Worm (Caenorhabditis elegans): ENCODE measurements around the gene srj-8.

ce11 chrV:3275033-3275432 lies 27.4 kb downstream of the srj-8 start, which contains the start of gene T28A11.3:
- no peak for TF ChIP-seq nhr-25 (tag; optimal IDR thresholded peaks at IDR 0.05; ENCODE audit: borderline replicate concordance, insufficient read depth)
- TF ChIP-seq egl-27 (tag; optimal IDR thresholded peaks at IDR 0.05): no peak
- TF ChIP-seq nhr-6 (tag; optimal IDR thresholded peaks at IDR 0.05): no peak
- no peak for TF ChIP-seq nhr-111 (GFP tag; optimal IDR thresholded peaks at IDR 0.05)
- TF ChIP-seq unc-62 (GFP tag; optimal IDR thresholded peaks at IDR 0.05 in 1 of 2): no peak
- TF ChIP-seq unc-62 (tag; optimal IDR thresholded peaks at IDR 0.05): no peak
- no peak for TF ChIP-seq nhr-76 (tag; optimal IDR thresholded peaks at IDR 0.05)
